Worm (Caenorhabditis elegans) whole organism, mixed stage, embryonic: ENCODE measurements around the gene nhr-11.

Experiments
- M03D4.4 ChIP-seq: sonication (generic microtip); optimal IDR thresholded peaks from 2 replicates; lab custom pipeline; 2017; ENCODE audit warnings: mild to moderate bottlenecking, missing genetic modification characterization, missing compliant biosample characterization
- blmp-1 ChIP-seq: fragments of 150-350 bp; optimal IDR thresholded peaks from 2 replicates; lab custom pipeline; 2014; ENCODE audit warnings: missing biosample characterization, missing genetic modification characterization
- ceh-83 ChIP-seq: fragments of 200-800 bp; sonication (Bioruptor generic); optimal IDR thresholded peaks from 2 replicates; lab custom pipeline; 2018; ENCODE audit warnings: mild to moderate bottlenecking, missing genetic modification characterization, missing compliant biosample characterization
- ces-1 ChIP-seq: fragments of 150-350 bp; optimal IDR thresholded peaks from 2 replicates; lab custom pipeline; 2014; ENCODE audit warnings: missing biosample characterization, missing genetic modification reagents, missing genetic modification characterization
- drap-1 ChIP-seq: fragments of 200-800 bp; sonication (Bioruptor generic); optimal IDR thresholded peaks from 3 replicates; lab custom pipeline; 2018; ENCODE audit warnings: mild to moderate bottlenecking, missing genetic modification characterization, missing compliant biosample characterization
- elt-3 ChIP-seq: fragments of 150-350 bp; optimal IDR thresholded peaks from 2 replicates; lab custom pipeline; 2014; ENCODE audit warnings: missing biosample characterization, missing genetic modification characterization
- lin-13 ChIP-seq: fragments of 150-350 bp; optimal IDR thresholded peaks from 2 replicates; lab custom pipeline; 2014; ENCODE audit warnings: missing biosample characterization, missing genetic modification characterization
- nhr-237 ChIP-seq: fragments of 150-350 bp; optimal IDR thresholded peaks from 2 replicates; lab custom pipeline; 2014; ENCODE audit warnings: missing biosample characterization, missing genetic modification characterization
- nhr-28 ChIP-seq: fragments of 150-350 bp; optimal IDR thresholded peaks from 2 replicates; lab custom pipeline; 2014; ENCODE audit warnings: missing biosample characterization, missing genetic modification characterization
- pha-4 ChIP-seq: fragments of 150-350 bp; optimal IDR thresholded peaks from 2 replicates; lab custom pipeline; 2018; ENCODE audit warnings: missing biosample characterization, missing genetic modification reagents, missing genetic modification characterization
- snpc-4 ChIP-seq: fragments of 150-350 bp; optimal IDR thresholded peaks from 2 replicates; lab custom pipeline; 2014; ENCODE audit warnings: missing biosample characterization, missing genetic modification characterization
- unc-39 ChIP-seq: fragments of 150-350 bp; optimal IDR thresholded peaks from 2 replicates; lab custom pipeline; 2014; ENCODE audit warnings: missing biosample characterization, missing genetic modification characterization
- unc-62 ChIP-seq: fragments of 150-350 bp; optimal IDR thresholded peaks from 2 replicates; lab custom pipeline; 2014; ENCODE audit warnings: missing biosample characterization, missing genetic modification reagents, missing genetic modification characterization

DNA sequence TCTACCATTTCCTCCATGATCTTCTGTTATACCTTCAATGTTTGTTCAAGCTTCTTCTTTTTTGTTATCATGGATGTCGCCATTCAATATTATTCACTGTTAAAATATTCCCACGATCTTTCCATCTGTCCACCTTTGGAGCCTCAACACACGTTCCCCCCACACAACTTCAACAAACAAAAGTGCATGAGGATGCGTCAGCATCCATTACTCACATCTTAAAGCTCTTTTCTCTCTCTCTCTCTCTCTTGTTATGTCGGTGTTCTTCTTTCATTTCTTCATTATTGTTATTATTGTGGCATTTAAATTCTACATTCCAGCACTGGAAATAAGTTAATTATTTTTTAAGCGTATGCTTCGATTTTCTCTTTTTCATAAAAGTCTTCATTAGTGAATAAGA is 44.3 kb downstream of the nhr-11 start:
- TF ChIP-seq M03D4.4: no peak
- TF ChIP-seq unc-62 (GFP tag; lab: Kevin White, UChicago): no peak
- TF ChIP-seq snpc-4 (tag; lab: Kevin White, UChicago): no peak
- no peak for TF ChIP-seq blmp-1
- TF ChIP-seq drap-1 (GFP tag; lab: Kevin White, UChicago): no peak
- no peak for TF ChIP-seq pha-4
- no peak for TF ChIP-seq nhr-237 (tag; lab: Kevin White, UChicago)
- TF ChIP-seq elt-3 (tag; lab: Kevin White, UChicago): no peak
- TF ChIP-seq ceh-83 (GFP tag; lab: Kevin White, UChicago): no peak
- TF ChIP-seq nhr-28 (tag; lab: Kevin White, UChicago): no peak
- no peak for TF ChIP-seq unc-39 (tag; lab: Kevin White, UChicago)
- TF ChIP-seq ces-1: no peak
- TF ChIP-seq lin-13 (tag; lab: Kevin White, UChicago): no peak
